Worm (Caenorhabditis elegans): Measurements from ENCODE around the gene gpa-9.

ce11 chrV:12636248-12636647 is 12.9 kb downstream of the gpa-9 start:
- no peak for TF ChIP-seq hmg-4 (GFP tag; optimal IDR thresholded peaks at IDR 0.05)
- no peak for TF ChIP-seq flt-1 (GFP tag; IDR thresholded peaks at IDR 0.05)
- no peak for TF ChIP-seq hnd-1 (tag; optimal IDR thresholded peaks at IDR 0.05)
- TF ChIP-seq hmbx-1 (tag; optimal IDR thresholded peaks at IDR 0.05) = no peak
- no peak for TF ChIP-seq pes-1 (GFP tag; IDR thresholded peaks at IDR 0.05)
- TF ChIP-seq scrt-1 (GFP tag; IDR thresholded peaks at IDR 0.05) = no peak
- no peak for TF ChIP-seq tra-4 (tag; optimal IDR thresholded peaks at IDR 0.05)
- TF ChIP-seq ama-1 (optimal IDR thresholded peaks at IDR 0.05) = no peak
- TF ChIP-seq tbx-11 (GFP tag; IDR thresholded peaks at IDR 0.05) = no peak
- TF ChIP-seq B0310.2 (tag; optimal IDR thresholded peaks at IDR 0.05) = no peak
- no peak for TF ChIP-seq ceh-36 (tag; optimal IDR thresholded peaks at IDR 0.05)
- TF ChIP-seq tbx-37 (GFP tag; conservative IDR thresholded peaks at IDR 0.05) = no peak
- no peak for TF ChIP-seq F13C5.2 (tag; optimal IDR thresholded peaks at IDR 0.05)

Data from whole organism, early embryonic.